Fruit fly (Drosophila melanogaster) whole organism, prepupa: ENCODE results near the gene PGRP-LF.

Experiments used
- Blimp-1 ChIP-seq: fragments of 200-800 bp; sonication (Bioruptor generic); optimal IDR thresholded peaks from 3 replicates; lab custom pipeline; 2017; ENCODE audit warnings: missing biosample characterization, missing genetic modification characterization, mild to moderate bottlenecking, moderate library complexity, missing genetic modification reagents
- CG10631 ChIP-seq: fragments of 200-800 bp; sonication (Bioruptor generic); optimal IDR thresholded peaks from 2 replicates; lab custom pipeline; 2016; ENCODE audit warnings: missing biosample characterization, missing genetic modification characterization
- CG10669 ChIP-seq: fragments of 200-800 bp; sonication (Bioruptor generic); optimal IDR thresholded peaks from 3 replicates; lab custom pipeline; 2018; ENCODE audit warnings: missing biosample characterization, mild to moderate bottlenecking, missing genetic modification characterization, moderate library complexity
- CG11294 ChIP-seq: fragments of 200-800 bp; sonication (Bioruptor generic); IDR thresholded peaks from 2 replicates; pipeline ENCODE4 v1.3.6; 2022; ENCODE audit warnings: missing biosample characterization, missing genetic modification characterization
- CG11762 ChIP-seq: fragments of 200-800 bp; sonication (Bioruptor generic); optimal IDR thresholded peaks from 3 replicates; lab custom pipeline; 2016; ENCODE audit warnings: missing biosample characterization, missing genetic modification characterization; ENCODE audit not compliant: insufficient read depth
- CG11902 ChIP-seq: fragments of 200-800 bp; sonication (Bioruptor generic); optimal IDR thresholded peaks from 3 replicates; lab custom pipeline; 2016; ENCODE audit warnings: missing biosample characterization, missing genetic modification characterization
- CG1621 ChIP-seq: fragments of 200-800 bp; sonication (Bioruptor generic); optimal IDR thresholded peaks from 3 replicates; lab custom pipeline; 2018; ENCODE audit warnings: missing biosample characterization, mild to moderate bottlenecking, missing genetic modification characterization
- CG3032 ChIP-seq: fragments of 200-800 bp; optimal IDR thresholded peaks from 2 replicates; lab custom pipeline; 2019; ENCODE audit warnings: missing biosample characterization, mild to moderate bottlenecking, missing genetic modification characterization, moderate library complexity
- CG34406 ChIP-seq: fragments of 200-800 bp; sonication (Bioruptor generic); optimal IDR thresholded peaks from 3 replicates; lab custom pipeline; 2016; ENCODE audit warnings: missing biosample characterization, missing genetic modification characterization
- CG3919 ChIP-seq: fragments of 200-800 bp; sonication (Bioruptor generic); optimal IDR thresholded peaks from 3 replicates; lab custom pipeline; 2016; ENCODE audit warnings: missing biosample characterization, missing genetic modification characterization
- CG6163 ChIP-seq: fragments of 200-800 bp; sonication (Bioruptor generic); IDR thresholded peaks from 3 replicates; pipeline ENCODE4 v1.3.6; 2022; ENCODE audit warnings: missing biosample characterization, missing genetic modification characterization
- CG6276 ChIP-seq: fragments of 200-800 bp; sonication (Bioruptor generic); optimal IDR thresholded peaks from 2 replicates; lab custom pipeline; 2017; ENCODE audit warnings: missing biosample characterization, mild to moderate bottlenecking, missing genetic modification characterization
- CG6792 ChIP-seq: fragments of 200-800 bp; sonication (Bioruptor generic); optimal IDR thresholded peaks from 3 replicates; lab custom pipeline; 2016; ENCODE audit warnings: missing biosample characterization, missing genetic modification characterization
- CG6808 ChIP-seq: fragments of 200-800 bp; sonication (Bioruptor generic); optimal IDR thresholded peaks from 3 replicates; lab custom pipeline; 2017; ENCODE audit warnings: missing biosample characterization, missing genetic modification characterization, mild to moderate bottlenecking, moderate library complexity, missing genetic modification reagents
- CG6854 ChIP-seq: fragments of 200-800 bp; sonication (Bioruptor generic); optimal IDR thresholded peaks from 2 replicates; lab custom pipeline; 2017; ENCODE audit warnings: missing biosample characterization, mild to moderate bottlenecking, missing genetic modification characterization
- CG7368 ChIP-seq: fragments of 200-800 bp; sonication (Bioruptor generic); optimal IDR thresholded peaks from 3 replicates; lab custom pipeline; 2016; ENCODE audit warnings: missing biosample characterization, missing genetic modification characterization
- CG8119 ChIP-seq: fragments of 200-800 bp; sonication (Bioruptor generic); IDR thresholded peaks from 3 replicates; pipeline ENCODE4 v1.3.6; 2022; ENCODE audit warnings: missing biosample characterization, missing genetic modification characterization
- CG8319 ChIP-seq: fragments of 200-800 bp; sonication (Bioruptor generic); optimal IDR thresholded peaks from 3 replicates; lab custom pipeline; 2016; ENCODE audit warnings: missing biosample characterization, missing genetic modification characterization
- CG9139 ChIP-seq: fragments of 200-800 bp; sonication (Bioruptor generic); optimal IDR thresholded peaks from 3 replicates; lab custom pipeline; 2017; ENCODE audit warnings: missing biosample characterization, mild to moderate bottlenecking, missing genetic modification characterization
- Eip78C ChIP-seq: fragments of 200-800 bp; sonication (Bioruptor generic); peaks from one replicate; lab custom pipeline; 2016; ENCODE audit warnings: missing biosample characterization, missing genetic modification characterization
- Eip93F ChIP-seq: fragments of 200-800 bp; sonication (Bioruptor generic); optimal IDR thresholded peaks from 2 replicates; lab custom pipeline; 2016; ENCODE audit warnings: missing biosample characterization, mild to moderate bottlenecking, missing genetic modification characterization
- Ets21C ChIP-seq: fragments of 200-800 bp; sonication (Bioruptor generic); optimal IDR thresholded peaks from 3 replicates; lab custom pipeline; 2016; ENCODE audit warnings: missing biosample characterization, missing genetic modification characterization
- Ets96B ChIP-seq: fragments of 200-800 bp; optimal IDR thresholded peaks from 2 replicates; lab custom pipeline; 2019; ENCODE audit warnings: missing biosample characterization, mild to moderate bottlenecking, missing genetic modification characterization, moderate library complexity
- Gug ChIP-seq: fragments of 200-800 bp; sonication (Bioruptor generic); IDR thresholded peaks from 2 replicates; pipeline ENCODE4 v1.3.6; 2022; ENCODE audit warnings: missing biosample characterization, missing genetic modification characterization
- Hr38 ChIP-seq: sonication (Bioruptor generic); optimal IDR thresholded peaks from 2 replicates; lab custom pipeline; 2016; ENCODE audit warnings: missing biosample characterization, missing genetic modification characterization
- Met ChIP-seq: fragments of 200-800 bp; sonication (Bioruptor generic); optimal IDR thresholded peaks from 3 replicates; lab custom pipeline; 2016; ENCODE audit warnings: missing biosample characterization, missing genetic modification characterization
- OdsH ChIP-seq: fragments of 200-800 bp; sonication (Bioruptor generic); optimal IDR thresholded peaks from 3 replicates; lab custom pipeline; 2016; ENCODE audit warnings: missing biosample characterization, missing genetic modification characterization
- Smox ChIP-seq: fragments of 200-800 bp; sonication (Bioruptor generic); optimal IDR thresholded peaks from 3 replicates; lab custom pipeline; 2016; ENCODE audit warnings: missing biosample characterization, missing genetic modification characterization
- Sox14 ChIP-seq: fragments of 200-800 bp; sonication (Bioruptor generic); optimal IDR thresholded peaks from 3 replicates; lab custom pipeline; 2016; ENCODE audit warnings: missing biosample characterization, missing genetic modification characterization
- Sox15 ChIP-seq: fragments of 200-800 bp; sonication (Bioruptor generic); optimal IDR thresholded peaks from 3 replicates; lab custom pipeline; 2016; ENCODE audit warnings: missing biosample characterization, missing genetic modification characterization
- achi ChIP-seq: fragments of 200-800 bp; sonication (Bioruptor generic); optimal IDR thresholded peaks from 3 replicates; lab custom pipeline; 2016; ENCODE audit warnings: missing biosample characterization, missing genetic modification characterization
- cyc ChIP-seq: fragments of 200-800 bp; sonication (Bioruptor generic); optimal IDR thresholded peaks from 3 replicates; lab custom pipeline; 2016; ENCODE audit warnings: missing biosample characterization, missing genetic modification characterization
- dsx ChIP-seq: fragments of 200-800 bp; optimal IDR thresholded peaks from 3 replicates; lab custom pipeline; 2019; ENCODE audit warnings: missing biosample characterization, mild to moderate bottlenecking, missing genetic modification characterization, moderate library complexity; ENCODE audit not compliant: poor library complexity, severe bottlenecking
- esn ChIP-seq: fragments of 200-800 bp; sonication (Bioruptor generic); optimal IDR thresholded peaks from 2 replicates; lab custom pipeline; 2016; ENCODE audit warnings: missing biosample characterization, mild to moderate bottlenecking, missing genetic modification characterization, moderate library complexity
- fd85E ChIP-seq: fragments of 200-800 bp; sonication (Bioruptor generic); optimal IDR thresholded peaks from 3 replicates; lab custom pipeline; 2016; ENCODE audit warnings: missing biosample characterization, missing genetic modification characterization
- fkh ChIP-seq: fragments of 200-800 bp; sonication (Bioruptor generic); optimal IDR thresholded peaks from 3 replicates; lab custom pipeline; 2017; ENCODE audit warnings: missing biosample characterization, mild to moderate bottlenecking, missing genetic modification characterization, moderate library complexity
- lz ChIP-seq: fragments of 200-800 bp; sonication (Bioruptor generic); optimal IDR thresholded peaks from 3 replicates; lab custom pipeline; 2016; ENCODE audit warnings: missing biosample characterization, missing genetic modification characterization
- net ChIP-seq: fragments of 200-800 bp; sonication (Bioruptor generic); optimal IDR thresholded peaks from 3 replicates; lab custom pipeline; 2016; ENCODE audit warnings: missing biosample characterization, missing genetic modification characterization
- pdm3 ChIP-seq: fragments of 200-800 bp; sonication (Bioruptor generic); optimal IDR thresholded peaks from 3 replicates; lab custom pipeline; 2016; ENCODE audit warnings: missing biosample characterization, missing genetic modification characterization
- salr ChIP-seq, 2 experiments: fragments of 200-800 bp; sonication (Bioruptor generic); optimal IDR thresholded peaks; 3 replicates each; lab custom pipeline; 2016 to 2018; ENCODE audit warnings: missing biosample characterization in 2 of 2, missing genetic modification characterization in 2 of 2, mild to moderate bottlenecking in 1 of 2
- spab ChIP-seq: fragments of 200-800 bp; sonication (Bioruptor generic); optimal IDR thresholded peaks from 2 replicates; lab custom pipeline; 2017; ENCODE audit warnings: missing biosample characterization, mild to moderate bottlenecking, missing genetic modification characterization, missing genetic modification reagents
- ss ChIP-seq, 2 experiments: fragments of 200-800 bp; sonication (Bioruptor generic); optimal IDR thresholded peaks; 2 replicates in 1 of 2; 3 replicates in 1 of 2; lab custom pipeline; 2017 to 2018; ENCODE audit warnings: mild to moderate bottlenecking in 2 of 2, missing biosample characterization in 2 of 2, missing genetic modification characterization in 2 of 2, moderate library complexity in 1 of 2
- svp ChIP-seq: fragments of 200-800 bp; sonication (Bioruptor generic); peaks from one replicate; lab custom pipeline; 2016; ENCODE audit warnings: missing biosample characterization, missing genetic modification characterization
- topi ChIP-seq: fragments of 200-800 bp; sonication (Bioruptor generic); optimal IDR thresholded peaks from 3 replicates; lab custom pipeline; 2016; ENCODE audit warnings: missing biosample characterization, missing genetic modification characterization
- vri ChIP-seq: fragments of 200-800 bp; sonication (Bioruptor generic); optimal IDR thresholded peaks from 3 replicates; lab custom pipeline; 2016; ENCODE audit warnings: missing biosample characterization, mild to moderate bottlenecking, missing genetic modification characterization

PGRP-LF gene

DNA sequence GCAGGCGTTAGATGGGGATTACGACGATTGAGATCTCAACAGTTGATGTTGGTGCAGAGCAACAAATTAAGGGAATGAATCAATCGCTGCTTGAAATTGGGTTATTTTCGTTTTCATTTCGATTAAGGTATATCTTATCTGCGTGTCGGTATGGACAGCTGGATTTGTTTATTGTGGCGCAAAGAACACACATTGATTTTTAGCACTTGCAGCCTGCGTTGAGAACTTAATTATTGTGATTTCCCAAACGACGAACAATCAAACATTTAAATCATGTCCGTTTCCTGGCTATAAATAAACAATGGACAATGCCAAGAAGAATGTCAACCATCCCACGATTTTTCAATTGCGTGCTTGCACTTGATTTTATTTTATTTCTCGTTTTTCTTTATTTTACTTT lies 48.6 kb downstream of the PGRP-LF start:
- TF ChIP-seq Hr38 (GFP tag; lab: Kevin White, UChicago) = no peak
- no peak for TF ChIP-seq pdm3
- no peak for TF ChIP-seq CG6792 (GFP tag; lab: Kevin White, UChicago)
- TF ChIP-seq, all 60 proteins: peak for 0

DNA sequence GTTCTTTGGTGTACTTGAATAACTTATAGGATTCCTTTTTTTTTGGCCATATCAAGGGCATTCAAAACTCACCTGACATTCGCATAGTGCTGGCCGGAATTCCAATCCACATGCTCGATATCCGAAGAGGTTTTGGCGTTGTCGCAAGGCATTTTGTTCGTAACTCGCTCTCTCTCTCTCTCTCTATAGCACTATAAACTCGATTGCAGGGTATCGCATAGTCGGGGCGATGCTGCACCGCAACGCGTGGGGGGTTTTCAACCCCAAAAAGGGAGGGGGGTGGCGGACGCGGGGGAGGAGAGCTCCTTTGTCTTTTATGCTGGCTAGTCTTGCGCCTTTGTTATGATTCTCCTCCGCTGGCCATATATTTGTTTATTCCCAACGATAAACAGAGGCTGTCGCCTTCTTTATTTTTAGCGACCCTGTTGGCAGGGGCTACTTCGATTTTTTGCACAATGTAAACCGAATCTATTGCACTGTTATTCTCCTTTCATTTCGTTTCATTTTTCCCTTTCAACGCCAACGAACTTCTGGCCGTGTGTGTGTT lies 49.1 kb downstream of the PGRP-LF start:
- TF ChIP-seq Ets96B (peak; percentile 8), CG3032 (tag; lab: Kevin White, UChicago) (peak; percentile 39), lz (no peak), CG7368 (GFP tag; lab: Kevin White, UChicago) (peak; percentile 11), Eip78C (GFP tag; lab: Kevin White, UChicago) (peak; percentile 50), CG8119 (0 out of 3 replicates have a peak, but pooled peaks have one; percentile 25), salr (GFP tag; optimal IDR thresholded peaks at IDR 0.05; lab: Kevin White, UChicago) (peak in 1 of 2 experiments; percentile 12), CG10669 (GFP tag; lab: Kevin White, UChicago) (peak; percentile 21), dsx (GFP tag; lab: Kevin White, UChicago) (no peak), CG11902 (peak; percentile 3), Sox14 (GFP tag; lab: Kevin White, UChicago) (peak; percentile 19), spab (GFP tag; lab: Kevin White, UChicago) (peak; percentile 14), CG1621 (tag; lab: Kevin White, UChicago) (peak; percentile 8), CG6808 (peak; percentile 5), OdsH (peak; percentile 21), ss (GFP tag; optimal IDR thresholded peaks at IDR 0.05; lab: Kevin White, UChicago) (peak; percentile 24 to 25), CG6163 (peak; percentile 31; the same call in 1 of the 3 replicates), CG3919 (GFP tag; lab: Kevin White, UChicago) (peak; percentile 57), fkh (GFP tag; lab: Kevin White, UChicago) (no peak), topi (GFP tag; lab: Kevin White, UChicago) (no peak), net (GFP tag; lab: Kevin White, UChicago) (peak; percentile 6), cyc (GFP tag; lab: Kevin White, UChicago) (peak; percentile 16), CG11294 (GFP tag; lab: Robert Waterston, UW) (peak; percentile 39), Hr38 (GFP tag; lab: Kevin White, UChicago) (no peak)

DNA sequence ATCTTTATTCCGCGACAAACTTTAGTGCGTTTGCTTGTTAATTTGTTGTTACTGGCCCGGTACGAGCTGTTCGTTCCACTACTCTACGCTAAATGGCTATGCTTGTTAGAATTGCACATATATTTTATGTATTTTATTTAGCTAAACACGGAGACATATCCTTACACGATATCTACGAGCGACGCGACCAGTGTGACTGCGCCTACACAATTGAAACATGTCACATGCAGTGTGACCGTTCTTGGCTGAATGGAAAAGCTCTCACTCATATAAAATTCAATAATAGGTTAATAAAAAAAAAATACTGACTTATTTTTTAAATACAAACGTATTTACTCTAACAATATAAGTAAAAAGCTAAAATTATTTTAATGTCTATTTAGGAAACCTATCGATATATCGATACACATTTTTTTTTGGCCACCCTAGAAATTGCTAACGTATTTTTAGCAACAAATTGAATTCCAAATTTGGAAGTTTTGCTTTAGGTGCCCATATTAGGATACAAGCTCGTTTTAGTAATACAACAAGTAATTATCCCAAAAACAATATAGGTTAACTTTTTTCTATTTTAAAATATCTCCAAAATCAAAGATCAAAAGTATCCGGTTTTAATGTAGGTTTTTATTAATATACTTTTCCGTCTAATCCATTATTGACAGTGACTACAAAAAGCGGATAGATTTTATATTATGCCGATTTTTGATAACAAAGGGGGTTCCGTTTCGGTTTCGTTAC lies 49.8 kb downstream of the PGRP-LF start, which contains the start of gene CG4080:
TSS of gene CG4080 (minus strand) at position 215 of the 738 bp plus-strand sequence.
- TF ChIP-seq CG6792 (GFP tag; lab: Kevin White, UChicago) (no peak), CG6276 (GFP tag; lab: Kevin White, UChicago) (no peak), CG34406 (GFP tag; lab: Kevin White, UChicago) (no peak), ss (GFP tag; optimal IDR thresholded peaks at IDR 0.05; lab: Kevin White, UChicago) (peak in 1 of 2 experiments; percentile 10), Hr38 (GFP tag; lab: Kevin White, UChicago) (no peak), CG11762 (GFP tag; lab: Kevin White, UChicago) (no peak), Sox15 (no peak), svp (GFP tag; lab: Kevin White, UChicago) (peak; percentile 59), esn (GFP tag; lab: Kevin White, UChicago) (peak; percentile 61), achi (peak; percentile 5), CG9139 (no peak), Gug (GFP tag; lab: Robert Waterston, UW) (no peak), CG8119 (no peak), CG10631 (GFP tag; lab: Kevin White, UChicago) (no peak), fd85E (GFP tag; lab: Kevin White, UChicago) (no peak), CG6163 (no peak), Ets21C (GFP tag; lab: Kevin White, UChicago) (no peak), salr (GFP tag; optimal IDR thresholded peaks at IDR 0.05; lab: Kevin White, UChicago) (no peak), CG1621 (tag; lab: Kevin White, UChicago) (peak; percentile 30), Blimp-1 (GFP tag; lab: Kevin White, UChicago) (no peak), lz (peak; percentile 37), net (GFP tag; lab: Kevin White, UChicago) (no peak), Eip78C (GFP tag; lab: Kevin White, UChicago) (peak; percentile 79), Smox (GFP tag; lab: Kevin White, UChicago) (no peak), vri (GFP tag; lab: Kevin White, UChicago) (peak; percentile 40), CG8319 (GFP tag; lab: Kevin White, UChicago) (no peak), Eip93F (GFP tag; lab: Kevin White, UChicago) (peak; percentile 61), topi (GFP tag; lab: Kevin White, UChicago) (peak; percentile 46), Met (peak; percentile 64), CG6854 (GFP tag; lab: Kevin White, UChicago) (peak; percentile 9)
